Worm (Caenorhabditis elegans) whole organism, L1 larva: ENCODE results near the gene fahd-1.

Source experiments
- C04F5.9 ChIP-seq: sonication (generic microtip); optimal IDR thresholded peaks from 2 replicates; lab custom pipeline; 2016; ENCODE audit warnings: missing genetic modification characterization, missing compliant biosample characterization
- aly-2 ChIP-seq: fragments of 150-350 bp; optimal IDR thresholded peaks from 2 replicates; lab custom pipeline; 2014; ENCODE audit warnings: missing biosample characterization, missing genetic modification characterization
- ceh-63 ChIP-seq: fragments of 200-800 bp; sonication (Bioruptor generic); optimal IDR thresholded peaks from 2 replicates; lab custom pipeline; 2018; ENCODE audit warnings: mild to moderate bottlenecking, missing genetic modification characterization, missing compliant biosample characterization
- ceh-88 ChIP-seq: fragments of 200-800 bp; sonication (Bioruptor generic); IDR thresholded peaks from 2 replicates; pipeline ENCODE4 v1.3.6; 2022; ENCODE audit warnings: missing genetic modification characterization, missing compliant biosample characterization
- egl-27 ChIP-seq, 2 experiments: fragments of 150-350 bp in 1 of 2; sonication (generic microtip); optimal IDR thresholded peaks; 3 replicates each; lab custom pipeline; 2017 to 2018; ENCODE audit warnings: missing biosample characterization in 2 of 2, missing genetic modification characterization in 2 of 2, missing genetic modification reagents in 2 of 2
- elt-3 ChIP-seq, 6 experiments: fragments of 150-350 bp in 1 of 6; sonication (generic microtip); optimal IDR thresholded peaks; 2 replicates each; lab custom pipeline; 2017 to 2018; ENCODE audit warnings: missing biosample characterization in 6 of 6, missing genetic modification characterization in 6 of 6, inconsistent platforms in 1 of 6
- fkh-10 ChIP-seq: sonication (generic microtip); optimal IDR thresholded peaks from 2 replicates; lab custom pipeline; 2017; ENCODE audit warnings: missing biosample characterization, missing genetic modification reagents, missing genetic modification characterization
- lin-39 ChIP-seq: fragments of 150-350 bp; optimal IDR thresholded peaks from 2 replicates; lab custom pipeline; 2014; ENCODE audit warnings: missing biosample characterization, missing genetic modification reagents, missing genetic modification characterization
- mab-9 ChIP-seq: fragments of 200-800 bp; sonication (Bioruptor generic); IDR thresholded peaks from 2 replicates; pipeline ENCODE4 v1.3.6; 2022; ENCODE audit warnings: missing genetic modification reagents, missing genetic modification characterization, missing compliant biosample characterization
- skn-1 ChIP-seq: fragments of 150-350 bp; optimal IDR thresholded peaks from 2 replicates; lab custom pipeline; 2014; ENCODE audit warnings: missing biosample characterization, missing genetic modification characterization

DNA sequence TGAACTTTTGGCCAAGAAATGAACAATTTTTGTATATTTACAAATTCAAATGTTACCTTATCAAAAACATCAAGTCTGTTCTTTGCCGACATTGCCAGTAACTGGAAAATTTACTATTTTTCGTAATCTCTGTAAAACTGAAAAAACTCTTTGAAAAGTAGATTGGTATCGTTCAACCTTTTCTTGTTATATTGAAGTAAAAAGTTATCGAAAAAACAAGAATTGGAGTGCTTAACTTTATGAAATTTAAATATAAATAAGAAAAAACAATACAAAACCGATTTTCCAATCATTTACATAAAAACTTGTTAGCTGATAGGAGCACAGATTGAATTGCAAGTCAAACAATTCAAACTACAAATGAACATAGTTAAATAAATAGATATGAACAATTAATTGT is 7.2 kb upstream of the fahd-1 start, which contains the start of gene ZK688.11:
- no peak for TF ChIP-seq lin-39 (tag; lab: Kevin White, UChicago)
- TF ChIP-seq fkh-10 (GFP tag; lab: Kevin White, UChicago): no peak
- TF ChIP-seq egl-27 (tag; optimal IDR thresholded peaks at IDR 0.05; lab: Kevin White, UChicago): no peak
- TF ChIP-seq aly-2: no peak
- TF ChIP-seq ceh-88 (GFP tag; lab: Robert Waterston, UW): no peak
- no peak for TF ChIP-seq C04F5.9 (tag; lab: Kevin White, UChicago)
- no peak for TF ChIP-seq mab-9
- TF ChIP-seq ceh-63 (GFP tag; lab: Kevin White, UChicago): no peak
- no peak for TF ChIP-seq skn-1 (tag; lab: Kevin White, UChicago)
- TF ChIP-seq elt-3 (tag; optimal IDR thresholded peaks at IDR 0.05; lab: Kevin White, UChicago): no peak
